Fruit fly (Drosophila melanogaster) whole organism, prepupa: ENCODE results near the gene Best2.

Experiments used
- Blimp-1 ChIP-seq: fragments of 200-800 bp; sonication (Bioruptor generic); optimal IDR thresholded peaks from 3 replicates; lab custom pipeline; 2017; ENCODE audit warnings: missing biosample characterization, missing genetic modification characterization, mild to moderate bottlenecking, moderate library complexity, missing genetic modification reagents
- CG10669 ChIP-seq: fragments of 200-800 bp; sonication (Bioruptor generic); optimal IDR thresholded peaks from 3 replicates; lab custom pipeline; 2018; ENCODE audit warnings: missing biosample characterization, mild to moderate bottlenecking, missing genetic modification characterization, moderate library complexity
- CG11294 ChIP-seq: fragments of 200-800 bp; sonication (Bioruptor generic); IDR thresholded peaks from 2 replicates; pipeline ENCODE4 v1.3.6; 2022; ENCODE audit warnings: missing biosample characterization, missing genetic modification characterization
- CG11762 ChIP-seq: fragments of 200-800 bp; sonication (Bioruptor generic); optimal IDR thresholded peaks from 3 replicates; lab custom pipeline; 2016; ENCODE audit warnings: missing biosample characterization, missing genetic modification characterization; ENCODE audit not compliant: insufficient read depth
- CG11902 ChIP-seq: fragments of 200-800 bp; sonication (Bioruptor generic); optimal IDR thresholded peaks from 3 replicates; lab custom pipeline; 2016; ENCODE audit warnings: missing biosample characterization, missing genetic modification characterization
- CG15336 ChIP-seq: fragments of 200-800 bp; sonication (Bioruptor generic); IDR thresholded peaks from 2 replicates; pipeline ENCODE4 v1.3.6; 2022; ENCODE audit warnings: missing biosample characterization, missing genetic modification characterization
- CG1621 ChIP-seq: fragments of 200-800 bp; sonication (Bioruptor generic); optimal IDR thresholded peaks from 3 replicates; lab custom pipeline; 2018; ENCODE audit warnings: missing biosample characterization, mild to moderate bottlenecking, missing genetic modification characterization
- CG16779 ChIP-seq: fragments of 200-800 bp; sonication (Bioruptor generic); optimal IDR thresholded peaks from 3 replicates; lab custom pipeline; 2017; ENCODE audit warnings: missing biosample characterization, mild to moderate bottlenecking, missing genetic modification characterization
- CG3032 ChIP-seq: fragments of 200-800 bp; optimal IDR thresholded peaks from 2 replicates; lab custom pipeline; 2019; ENCODE audit warnings: missing biosample characterization, mild to moderate bottlenecking, missing genetic modification characterization, moderate library complexity
- CG31627 ChIP-seq: fragments of 200-800 bp; sonication (Bioruptor generic); optimal IDR thresholded peaks from 3 replicates; lab custom pipeline; 2016; ENCODE audit warnings: missing biosample characterization, missing genetic modification characterization
- CG32006 ChIP-seq: fragments of 200-800 bp; sonication (Bioruptor generic); optimal IDR thresholded peaks from 3 replicates; lab custom pipeline; 2017; ENCODE audit warnings: missing biosample characterization, mild to moderate bottlenecking, missing genetic modification characterization
- CG34406 ChIP-seq: fragments of 200-800 bp; sonication (Bioruptor generic); optimal IDR thresholded peaks from 3 replicates; lab custom pipeline; 2016; ENCODE audit warnings: missing biosample characterization, missing genetic modification characterization
- CG6163 ChIP-seq: fragments of 200-800 bp; sonication (Bioruptor generic); IDR thresholded peaks from 3 replicates; pipeline ENCODE4 v1.3.6; 2022; ENCODE audit warnings: missing biosample characterization, missing genetic modification characterization
- CG6276 ChIP-seq: fragments of 200-800 bp; sonication (Bioruptor generic); optimal IDR thresholded peaks from 2 replicates; lab custom pipeline; 2017; ENCODE audit warnings: missing biosample characterization, mild to moderate bottlenecking, missing genetic modification characterization
- CG6792 ChIP-seq: fragments of 200-800 bp; sonication (Bioruptor generic); optimal IDR thresholded peaks from 3 replicates; lab custom pipeline; 2016; ENCODE audit warnings: missing biosample characterization, missing genetic modification characterization
- CG6854 ChIP-seq: fragments of 200-800 bp; sonication (Bioruptor generic); optimal IDR thresholded peaks from 2 replicates; lab custom pipeline; 2017; ENCODE audit warnings: missing biosample characterization, mild to moderate bottlenecking, missing genetic modification characterization
- CG7368 ChIP-seq: fragments of 200-800 bp; sonication (Bioruptor generic); optimal IDR thresholded peaks from 3 replicates; lab custom pipeline; 2016; ENCODE audit warnings: missing biosample characterization, missing genetic modification characterization
- CG8119 ChIP-seq: fragments of 200-800 bp; sonication (Bioruptor generic); IDR thresholded peaks from 3 replicates; pipeline ENCODE4 v1.3.6; 2022; ENCODE audit warnings: missing biosample characterization, missing genetic modification characterization
- CG8319 ChIP-seq: fragments of 200-800 bp; sonication (Bioruptor generic); optimal IDR thresholded peaks from 3 replicates; lab custom pipeline; 2016; ENCODE audit warnings: missing biosample characterization, missing genetic modification characterization
- CG8632 ChIP-seq: fragments of 200-800 bp; sonication (Bioruptor generic); optimal IDR thresholded peaks from 3 replicates; lab custom pipeline; 2016; ENCODE audit warnings: missing biosample characterization, missing genetic modification characterization
- CG9139 ChIP-seq: fragments of 200-800 bp; sonication (Bioruptor generic); optimal IDR thresholded peaks from 3 replicates; lab custom pipeline; 2017; ENCODE audit warnings: missing biosample characterization, mild to moderate bottlenecking, missing genetic modification characterization
- Eip75B ChIP-seq: fragments of 200-800 bp; sonication (Bioruptor generic); optimal IDR thresholded peaks from 3 replicates; lab custom pipeline; 2016; ENCODE audit warnings: missing biosample characterization, missing genetic modification characterization
- Eip78C ChIP-seq: fragments of 200-800 bp; sonication (Bioruptor generic); peaks from one replicate; lab custom pipeline; 2016; ENCODE audit warnings: missing biosample characterization, missing genetic modification characterization
- Ets21C ChIP-seq: fragments of 200-800 bp; sonication (Bioruptor generic); optimal IDR thresholded peaks from 3 replicates; lab custom pipeline; 2016; ENCODE audit warnings: missing biosample characterization, missing genetic modification characterization
- Gug ChIP-seq: fragments of 200-800 bp; sonication (Bioruptor generic); IDR thresholded peaks from 2 replicates; pipeline ENCODE4 v1.3.6; 2022; ENCODE audit warnings: missing biosample characterization, missing genetic modification characterization
- Hr38 ChIP-seq: sonication (Bioruptor generic); optimal IDR thresholded peaks from 2 replicates; lab custom pipeline; 2016; ENCODE audit warnings: missing biosample characterization, missing genetic modification characterization
- Hr39 ChIP-seq: fragments of 200-800 bp; sonication (Bioruptor generic); optimal IDR thresholded peaks from 2 replicates; lab custom pipeline; 2016; ENCODE audit warnings: missing biosample characterization, missing genetic modification characterization
- Hr4 ChIP-seq: fragments of 200-800 bp; sonication (Bioruptor generic); optimal IDR thresholded peaks from 3 replicates; lab custom pipeline; 2016; ENCODE audit warnings: missing biosample characterization, missing genetic modification characterization
- Lpt ChIP-seq: fragments of 200-800 bp; sonication (Bioruptor generic); optimal IDR thresholded peaks from 3 replicates; lab custom pipeline; 2016; ENCODE audit warnings: missing biosample characterization, missing genetic modification characterization
- Met ChIP-seq: fragments of 200-800 bp; sonication (Bioruptor generic); optimal IDR thresholded peaks from 3 replicates; lab custom pipeline; 2016; ENCODE audit warnings: missing biosample characterization, missing genetic modification characterization
- OdsH ChIP-seq: fragments of 200-800 bp; sonication (Bioruptor generic); optimal IDR thresholded peaks from 3 replicates; lab custom pipeline; 2016; ENCODE audit warnings: missing biosample characterization, missing genetic modification characterization
- Smox ChIP-seq: fragments of 200-800 bp; sonication (Bioruptor generic); optimal IDR thresholded peaks from 3 replicates; lab custom pipeline; 2016; ENCODE audit warnings: missing biosample characterization, missing genetic modification characterization
- Sox102F ChIP-seq: fragments of 200-800 bp; sonication (Bioruptor generic); optimal IDR thresholded peaks from 2 replicates; lab custom pipeline; 2016; ENCODE audit warnings: missing biosample characterization, mild to moderate bottlenecking, missing genetic modification characterization
- Sox14 ChIP-seq: fragments of 200-800 bp; sonication (Bioruptor generic); optimal IDR thresholded peaks from 3 replicates; lab custom pipeline; 2016; ENCODE audit warnings: missing biosample characterization, missing genetic modification characterization
- achi ChIP-seq: fragments of 200-800 bp; sonication (Bioruptor generic); optimal IDR thresholded peaks from 3 replicates; lab custom pipeline; 2016; ENCODE audit warnings: missing biosample characterization, missing genetic modification characterization
- dac ChIP-seq: fragments of 200-800 bp; sonication (Bioruptor generic); optimal IDR thresholded peaks from 2 replicates; lab custom pipeline; 2017; ENCODE audit warnings: missing biosample characterization, mild to moderate bottlenecking, missing genetic modification characterization
- eg ChIP-seq: fragments of 200-800 bp; sonication (Bioruptor generic); IDR thresholded peaks from 3 replicates; pipeline ENCODE4 v1.3.6; 2022; ENCODE audit warnings: missing biosample characterization, missing genetic modification characterization
- esn ChIP-seq: fragments of 200-800 bp; sonication (Bioruptor generic); optimal IDR thresholded peaks from 2 replicates; lab custom pipeline; 2016; ENCODE audit warnings: missing biosample characterization, mild to moderate bottlenecking, missing genetic modification characterization, moderate library complexity
- fkh ChIP-seq: fragments of 200-800 bp; sonication (Bioruptor generic); optimal IDR thresholded peaks from 3 replicates; lab custom pipeline; 2017; ENCODE audit warnings: missing biosample characterization, mild to moderate bottlenecking, missing genetic modification characterization, moderate library complexity
- lz ChIP-seq: fragments of 200-800 bp; sonication (Bioruptor generic); optimal IDR thresholded peaks from 3 replicates; lab custom pipeline; 2016; ENCODE audit warnings: missing biosample characterization, missing genetic modification characterization
- net ChIP-seq: fragments of 200-800 bp; sonication (Bioruptor generic); optimal IDR thresholded peaks from 3 replicates; lab custom pipeline; 2016; ENCODE audit warnings: missing biosample characterization, missing genetic modification characterization
- pdm3 ChIP-seq: fragments of 200-800 bp; sonication (Bioruptor generic); optimal IDR thresholded peaks from 3 replicates; lab custom pipeline; 2016; ENCODE audit warnings: missing biosample characterization, missing genetic modification characterization
- spab ChIP-seq: fragments of 200-800 bp; sonication (Bioruptor generic); optimal IDR thresholded peaks from 2 replicates; lab custom pipeline; 2017; ENCODE audit warnings: missing biosample characterization, mild to moderate bottlenecking, missing genetic modification characterization, missing genetic modification reagents
- ss ChIP-seq, 2 experiments: fragments of 200-800 bp; sonication (Bioruptor generic); optimal IDR thresholded peaks; 2 replicates in 1 of 2; 3 replicates in 1 of 2; lab custom pipeline; 2017 to 2018; ENCODE audit warnings: mild to moderate bottlenecking in 2 of 2, missing biosample characterization in 2 of 2, missing genetic modification characterization in 2 of 2, moderate library complexity in 1 of 2
- svp ChIP-seq: fragments of 200-800 bp; sonication (Bioruptor generic); peaks from one replicate; lab custom pipeline; 2016; ENCODE audit warnings: missing biosample characterization, missing genetic modification characterization
- topi ChIP-seq: fragments of 200-800 bp; sonication (Bioruptor generic); optimal IDR thresholded peaks from 3 replicates; lab custom pipeline; 2016; ENCODE audit warnings: missing biosample characterization, missing genetic modification characterization
- vri ChIP-seq: fragments of 200-800 bp; sonication (Bioruptor generic); optimal IDR thresholded peaks from 3 replicates; lab custom pipeline; 2016; ENCODE audit warnings: missing biosample characterization, mild to moderate bottlenecking, missing genetic modification characterization

Gene Best2

dm6 chr3L:6270283-6270682, 13.8 kb upstream of the Best2 start (continued):
- peak; percentile 13 for TF ChIP-seq CG11762 (GFP tag; lab: Kevin White, UChicago)
- TF ChIP-seq achi: peak; percentile 38
- TF ChIP-seq CG1621: no peak
- no peak for TF ChIP-seq CG11294 (GFP tag; lab: Robert Waterston, UW)
- peak; percentile 49 for TF ChIP-seq CG10669 (GFP tag; lab: Kevin White, UChicago)
- no peak for TF ChIP-seq Hr4 (GFP tag; lab: Kevin White, UChicago)
- TF ChIP-seq CG7368: peak; percentile 26
- peak; percentile 21; the same call in 1 of the 3 replicates for TF ChIP-seq CG6163 (GFP tag; lab: Robert Waterston, UW)
- TF ChIP-seq CG3032 (tag; lab: Kevin White, UChicago): no peak
- no peak for TF ChIP-seq CG6276 (GFP tag; lab: Kevin White, UChicago)
- TF ChIP-seq CG31627 (GFP tag; lab: Kevin White, UChicago): peak; percentile 39
- TF ChIP-seq Sox102F (GFP tag; lab: Kevin White, UChicago): peak; percentile 50
- no peak for TF ChIP-seq Hr38 (GFP tag; lab: Kevin White, UChicago)
- peak; percentile 61 for TF ChIP-seq Met (GFP tag; lab: Kevin White, UChicago)
- peak; percentile 94 for TF ChIP-seq Eip78C
- TF ChIP-seq pdm3 (GFP tag; lab: Kevin White, UChicago): peak; percentile 54
- TF ChIP-seq CG16779 (tag; lab: Kevin White, UChicago): no peak
- TF ChIP-seq CG9139 (GFP tag; lab: Kevin White, UChicago): no peak
- TF ChIP-seq Hr39 (GFP tag; lab: Kevin White, UChicago): peak; percentile 46
- peak; percentile 54 for TF ChIP-seq Smox
- peak; percentile 59 for TF ChIP-seq OdsH (GFP tag; lab: Kevin White, UChicago)
- peak; percentile 35 for TF ChIP-seq CG11902 (GFP tag; lab: Kevin White, UChicago)
- TF ChIP-seq CG15336 (GFP tag; lab: Robert Waterston, UW): peak; percentile 26; the same call in 1 of the 2 replicates
- no peak for TF ChIP-seq dac
- TF ChIP-seq CG6854 (GFP tag; lab: Kevin White, UChicago): no peak
- TF ChIP-seq CG8632 (GFP tag; lab: Kevin White, UChicago): peak; percentile 65

- TF ChIP-seq CG8119 (GFP tag; lab: Robert Waterston, UW) (no peak; the same call in 2 of the 3 replicates), CG34406 (GFP tag; lab: Kevin White, UChicago) (peak; percentile 71), spab (GFP tag; lab: Kevin White, UChicago) (peak; percentile 22), pdm3 (GFP tag; lab: Kevin White, UChicago) (peak; percentile 66), Eip78C (peak; percentile 92), dac (no peak), Blimp-1 (GFP tag; lab: Kevin White, UChicago) (no peak), Gug (GFP tag; lab: Robert Waterston, UW) (no peak), net (GFP tag; lab: Kevin White, UChicago) (peak; percentile 46), CG6276 (GFP tag; lab: Kevin White, UChicago) (no peak), Met (GFP tag; lab: Kevin White, UChicago) (peak; percentile 67), lz (GFP tag; lab: Kevin White, UChicago) (peak; percentile 48), CG10669 (GFP tag; lab: Kevin White, UChicago) (no peak), Eip75B (GFP tag; lab: Kevin White, UChicago) (peak; percentile 56), CG32006 (peak; percentile 63), Smox (peak; percentile 47), CG11902 (GFP tag; lab: Kevin White, UChicago) (peak; percentile 43), CG15336 (GFP tag; lab: Robert Waterston, UW) (peak; percentile 49), vri (peak; percentile 7), eg (GFP tag; lab: Robert Waterston, UW) (peak; percentile 32; the same call in 1 of the 3 replicates), Hr39 (GFP tag; lab: Kevin White, UChicago) (peak; percentile 51), fkh (GFP tag; lab: Kevin White, UChicago) (no peak), CG8632 (GFP tag; lab: Kevin White, UChicago) (peak; percentile 61), CG8319 (GFP tag; lab: Kevin White, UChicago) (peak; percentile 59), achi (peak; percentile 51), esn (peak; percentile 66), svp (GFP tag; lab: Kevin White, UChicago) (peak; percentile 86), CG7368 (peak; percentile 27), Ets21C (GFP tag; lab: Kevin White, UChicago) (peak; percentile 25), CG31627 (GFP tag; lab: Kevin White, UChicago) (peak; percentile 57), ss (GFP tag; optimal IDR thresholded peaks at IDR 0.05; lab: Kevin White, UChicago) (no peak), Sox14 (GFP tag; lab: Kevin White, UChicago) (peak; percentile 50), CG6792 (peak; percentile 75), OdsH (GFP tag; lab: Kevin White, UChicago) (peak; percentile 62), Sox102F (GFP tag; lab: Kevin White, UChicago) (peak; percentile 32), CG16779 (tag; lab: Kevin White, UChicago) (no peak), topi (GFP tag; lab: Kevin White, UChicago) (peak; percentile 54), Lpt (GFP tag; lab: Kevin White, UChicago) (peak; percentile 4)
These were observed 12.5 kb upstream of the Best2 start for dm6 chr3L:6269003-6269402.
